Worm (Caenorhabditis elegans) whole organism, L4 larva: ENCODE results near the gene PDB1.1.

Experiments used
- ces-1 ChIP-seq: fragments of 150-350 bp; sonication (generic microtip); optimal IDR thresholded peaks from 4 replicates; lab custom pipeline; 2014; ENCODE audit warnings: missing biosample characterization, missing genetic modification reagents, missing genetic modification characterization
- lir-3 ChIP-seq: sonication (generic microtip); optimal IDR thresholded peaks from 2 replicates; lab custom pipeline; 2016; ENCODE audit warnings: mild to moderate bottlenecking, missing genetic modification characterization, missing compliant biosample characterization
- nhr-28 ChIP-seq: fragments of 150-350 bp; optimal IDR thresholded peaks from 2 replicates; lab custom pipeline; 2014; ENCODE audit warnings: missing biosample characterization, missing genetic modification characterization
- saeg-2 ChIP-seq: fragments of 200-800 bp; sonication (Bioruptor generic); IDR thresholded peaks from 2 replicates; pipeline ENCODE4 v1.3.6; 2022; ENCODE audit warnings: missing genetic modification reagents, missing genetic modification characterization, missing compliant biosample characterization
- snpc-4 ChIP-seq: fragments of 150-350 bp; optimal IDR thresholded peaks from 2 replicates; lab custom pipeline; 2014; ENCODE audit warnings: missing biosample characterization, missing genetic modification characterization
- unc-39 ChIP-seq: sonication (generic microtip); optimal IDR thresholded peaks from 2 replicates; lab custom pipeline; 2017; ENCODE audit warnings: missing biosample characterization, missing genetic modification characterization

- TF ChIP-seq unc-39 (tag; lab: Kevin White, UChicago) (no peak), nhr-28 (tag; lab: Kevin White, UChicago) (no peak), lir-3 (tag; lab: Kevin White, UChicago) (no peak), saeg-2 (GFP tag; lab: Robert Waterston, UW) (no peak), ces-1 (GFP tag; lab: Kevin White, UChicago) (no peak), snpc-4 (tag; lab: Kevin White, UChicago) (no peak)
These were observed 5.6 kb downstream of the PDB1.1 start for ce11 chrX:7553331-7553730.
